Fruit fly (Drosophila melanogaster): ENCODE results near the gene Muc11A.

- TF ChIP-seq cic (GFP tag; optimal IDR thresholded peaks at IDR 0.05) (no peak), CG12768 (GFP tag; optimal IDR thresholded peaks at IDR 0.05) (no peak), cnc (optimal IDR thresholded peaks at IDR 0.05) (no peak)
These were observed 14.0 kb downstream of the Muc11A start for dm6 chrX:12073637-12074036.

Data from whole organism, adult.